Worm (Caenorhabditis elegans) whole organism, L4/young adult: ENCODE data around the gene C18D4.12.

Experiments
- W03F9.2 ChIP-seq: fragments of 150-350 bp; optimal IDR thresholded peaks from 2 replicates; lab custom pipeline; 2014; ENCODE audit warnings: missing biosample characterization, missing genetic modification characterization
- dao-5 ChIP-seq: sonication (generic microtip); optimal IDR thresholded peaks from 2 replicates; lab custom pipeline; 2016; ENCODE audit warnings: missing genotype, missing genetic modification characterization, moderate library complexity, missing compliant biosample characterization
- him-1 ChIP-seq: sonication (generic microtip); optimal IDR thresholded peaks from 2 replicates; lab custom pipeline; 2016; ENCODE audit warnings: missing genotype, missing genetic modification reagents, missing genetic modification characterization, missing compliant biosample characterization

DNA sequence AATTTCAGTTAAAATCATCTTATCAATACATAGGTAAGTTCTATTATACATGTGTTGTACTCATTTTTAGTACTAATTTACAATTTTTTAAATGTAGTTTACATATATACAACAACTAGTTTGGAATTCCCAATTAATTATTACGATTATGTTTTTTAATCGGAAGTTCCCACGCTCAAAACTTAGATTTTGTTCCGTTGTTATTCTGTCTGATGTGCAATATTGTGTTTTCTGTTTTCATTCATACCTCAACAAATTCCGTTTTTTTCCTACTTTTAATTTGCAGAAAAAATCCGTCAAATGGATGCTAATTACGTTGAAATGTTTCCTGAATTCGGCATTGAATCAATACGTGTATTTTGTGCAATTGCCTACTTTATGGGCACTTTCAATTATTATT lies 24.1 kb downstream of the C18D4.12 start, which contains the start of gene srw-31:
- TF ChIP-seq him-1 (tag; lab: Kevin White, UChicago) (no peak), W03F9.2 (tag; lab: Kevin White, UChicago) (no peak), dao-5 (tag; lab: Kevin White, UChicago) (no peak)
